Fruit fly (Drosophila melanogaster) whole organism, embryonic: ENCODE data around the gene crm.

Experiments
- Abd-B ChIP-seq: fragments of 200-800 bp; sonication (Bioruptor generic); optimal IDR thresholded peaks from 2 replicates; lab custom pipeline; 2018; ENCODE audit warnings: missing biosample characterization, mild to moderate bottlenecking, missing genetic modification characterization, moderate library complexity
- Bgb ChIP-seq: fragments of 200-800 bp; sonication (Bioruptor generic); IDR thresholded peaks from 2 replicates; pipeline ENCODE4 v1.3.6; 2022; ENCODE audit warnings: missing biosample characterization, missing genetic modification characterization; ENCODE audit not compliant: partially characterized antibody
- C15 ChIP-seq: fragments of 200-800 bp; sonication (Bioruptor generic); IDR thresholded peaks from 3 replicates; pipeline ENCODE4 v1.3.6; 2022; ENCODE audit warnings: missing biosample characterization, missing genetic modification characterization
- CG10565 ChIP-seq: fragments of 200-800 bp; sonication (Bioruptor generic); optimal IDR thresholded peaks from 3 replicates; lab custom pipeline; 2016; ENCODE audit warnings: missing biosample characterization, mild to moderate bottlenecking, missing genetic modification characterization
- CG11695 ChIP-seq: fragments of 200-800 bp; sonication (Bioruptor generic); IDR thresholded peaks from 3 replicates; pipeline ENCODE4 v1.3.6; 2022; ENCODE audit warnings: missing biosample characterization, missing genetic modification characterization
- CG13424 ChIP-seq: fragments of 200-800 bp; sonication (Bioruptor generic); optimal IDR thresholded peaks from 2 replicates; lab custom pipeline; 2019; ENCODE audit warnings: missing biosample characterization, mild to moderate bottlenecking, missing genetic modification characterization, moderate library complexity
- CG14860 ChIP-seq: fragments of 200-800 bp; sonication (Bioruptor generic); IDR thresholded peaks from 3 replicates; pipeline ENCODE4 v1.3.6; 2022; ENCODE audit warnings: missing biosample characterization, missing genetic modification characterization; ENCODE audit not compliant: partially characterized antibody
- CG15514 ChIP-seq: fragments of 200-800 bp; sonication (Bioruptor generic); optimal IDR thresholded peaks from 3 replicates; lab custom pipeline; 2017; ENCODE audit warnings: missing biosample characterization, missing genetic modification characterization, mild to moderate bottlenecking, moderate library complexity, missing genetic modification reagents
- CG18262 ChIP-seq: fragments of 200-800 bp; optimal IDR thresholded peaks from 3 replicates; lab custom pipeline; 2019; ENCODE audit warnings: missing biosample characterization, mild to moderate bottlenecking, missing genetic modification characterization, moderate library complexity
- CG2129 ChIP-seq: fragments of 200-800 bp; sonication (Bioruptor generic); IDR thresholded peaks from 2 replicates; pipeline ENCODE4 v1.3.6; 2022; ENCODE audit warnings: missing biosample characterization, missing genetic modification characterization; ENCODE audit not compliant: partially characterized antibody
- CG34224 ChIP-seq: fragments of 200-800 bp; sonication (Bioruptor generic); IDR thresholded peaks from 3 replicates; pipeline ENCODE4 v1.3.6; 2022; ENCODE audit warnings: missing biosample characterization, missing genetic modification characterization; ENCODE audit not compliant: partially characterized antibody
- CG6683 ChIP-seq: fragments of 200-800 bp; sonication (Bioruptor generic); optimal IDR thresholded peaks from 2 replicates; lab custom pipeline; 2017; ENCODE audit warnings: missing biosample characterization, mild to moderate bottlenecking, missing genetic modification characterization, missing genetic modification reagents
- CG8281 ChIP-seq: fragments of 200-800 bp; sonication (Bioruptor generic); optimal IDR thresholded peaks from 2 replicates; lab custom pipeline; 2018; ENCODE audit warnings: missing biosample characterization, mild to moderate bottlenecking, missing genetic modification characterization, moderate library complexity
- CG9215 ChIP-seq: fragments of 200-800 bp; sonication (Bioruptor generic); IDR thresholded peaks from 2 replicates; pipeline ENCODE4 v1.3.6; 2022; ENCODE audit warnings: missing biosample characterization, missing genetic modification characterization
- Dll ChIP-seq: fragments of 200-800 bp; sonication (Bioruptor generic); IDR thresholded peaks from 4 replicates; pipeline ENCODE4 v1.3.6; 2022; ENCODE audit warnings: missing biosample characterization, missing genetic modification characterization; ENCODE audit not compliant: partially characterized antibody
- Dp ChIP-seq: fragments of 200-800 bp; sonication (Bioruptor generic); optimal IDR thresholded peaks from 2 replicates; lab custom pipeline; 2018; ENCODE audit warnings: missing biosample characterization, mild to moderate bottlenecking, missing genetic modification characterization, moderate library complexity
- Drgx ChIP-seq: fragments of 200-800 bp; sonication (Bioruptor generic); IDR thresholded peaks from 2 replicates; pipeline ENCODE4 v1.3.6; 2022; ENCODE audit warnings: missing biosample characterization, missing genetic modification characterization
- E2f1 ChIP-seq: fragments of 200-800 bp; sonication (Bioruptor generic); IDR thresholded peaks from 2 replicates; pipeline ENCODE4 v1.3.6; 2022; ENCODE audit warnings: missing biosample characterization, missing genetic modification characterization
- Ets65A ChIP-seq: fragments of 200-800 bp; sonication (Bioruptor generic); peaks from one replicate; lab custom pipeline; 2016; ENCODE audit warnings: missing biosample characterization, missing genetic modification characterization
- HLH4C ChIP-seq: fragments of 200-800 bp; sonication (Bioruptor generic); IDR thresholded peaks from 3 replicates; pipeline ENCODE4 v1.3.6; 2022; ENCODE audit warnings: missing biosample characterization, missing genetic modification characterization; ENCODE audit not compliant: partially characterized antibody
- Hr51 ChIP-seq, 2 experiments: fragments of 200-800 bp; sonication (Bioruptor generic); optimal IDR thresholded peaks; 2 replicates in 1 of 2; 3 replicates in 1 of 2; lab custom pipeline; 2016 to 2018; ENCODE audit warnings: missing biosample characterization in 2 of 2, missing genetic modification characterization in 2 of 2, mild to moderate bottlenecking in 1 of 2, moderate library complexity in 1 of 2
- MBD-R2 ChIP-seq: fragments of 200-800 bp; sonication (Bioruptor generic); IDR thresholded peaks from 2 replicates; pipeline ENCODE4 v1.3.6; 2022; ENCODE audit warnings: missing biosample characterization, missing genetic modification characterization
- Med ChIP-seq: fragments of 200-800 bp; sonication (Bioruptor generic); peaks from one replicate; lab custom pipeline; 2016; ENCODE audit warnings: missing biosample characterization, missing genetic modification characterization, mild to moderate bottlenecking, inconsistent platforms, moderate library complexity
- Sin3A ChIP-seq: fragments of >200 bp; optimal IDR thresholded peaks from 2 replicates; lab custom pipeline; 2018
- YL-1 ChIP-seq: fragments of 200-800 bp; sonication (Bioruptor generic); optimal IDR thresholded peaks from 3 replicates; lab custom pipeline; 2017; ENCODE audit warnings: missing biosample characterization, mild to moderate bottlenecking, missing genetic modification characterization
- cad ChIP-seq: fragments of >200 bp; optimal IDR thresholded peaks from 2 replicates; lab custom pipeline; 2017; ENCODE audit warnings: missing biosample characterization, missing genetic modification characterization
- chinmo ChIP-seq: fragments of 200-800 bp; sonication (Bioruptor generic); IDR thresholded peaks from 4 replicates; pipeline ENCODE4 v1.3.6; 2022; ENCODE audit warnings: missing biosample characterization, missing genetic modification characterization; ENCODE audit not compliant: partially characterized antibody
- exex ChIP-seq: fragments of 200-800 bp; sonication (Bioruptor generic); optimal IDR thresholded peaks from 4 replicates; lab custom pipeline; 2018; ENCODE audit warnings: missing biosample characterization, mild to moderate bottlenecking, missing genetic modification characterization, moderate library complexity
- fu2 ChIP-seq: fragments of 200-800 bp; sonication (Bioruptor generic); optimal IDR thresholded peaks from 2 replicates; lab custom pipeline; 2016; ENCODE audit warnings: missing biosample characterization, missing genetic modification characterization
- hb ChIP-seq: fragments of 200-800 bp; sonication (Bioruptor generic); IDR thresholded peaks from 3 replicates; pipeline ENCODE4 v1.3.6; 2022; ENCODE audit warnings: missing biosample characterization, missing genetic modification characterization; ENCODE audit not compliant: partially characterized antibody
- hbn ChIP-seq: fragments of 200-800 bp; sonication (Bioruptor generic); IDR thresholded peaks from 2 replicates; pipeline ENCODE4 v1.3.6; 2022; ENCODE audit warnings: missing biosample characterization, missing genetic modification characterization; ENCODE audit not compliant: partially characterized antibody
- knrl ChIP-seq: fragments of 200-800 bp; sonication (Bioruptor generic); IDR thresholded peaks from 3 replicates; pipeline ENCODE4 v1.3.6; 2022; ENCODE audit warnings: missing biosample characterization, missing genetic modification characterization; ENCODE audit not compliant: partially characterized antibody
- mld ChIP-seq: fragments of 200-800 bp; sonication (Bioruptor generic); IDR thresholded peaks from 3 replicates; pipeline ENCODE4 v1.3.6; 2022; ENCODE audit warnings: missing biosample characterization, missing genetic modification characterization; ENCODE audit not compliant: partially characterized antibody
- nerfin-2 ChIP-seq: fragments of 200-800 bp; sonication (Bioruptor generic); IDR thresholded peaks from 2 replicates; pipeline ENCODE4 v1.3.6; 2022; ENCODE audit warnings: missing biosample characterization, missing genetic modification characterization; ENCODE audit not compliant: partially characterized antibody
- prd ChIP-seq, 3 experiments: fragments of >200 bp in 2 of 3; fragments of 200-800 bp in 1 of 3; sonication (Bioruptor generic) in 1 of 3; optimal IDR thresholded peaks in 2 of 3; IDR thresholded peaks in 1 of 3; 2 replicates in 2 of 3; 3 replicates in 1 of 3; pipeline versions ENCODE4 v1.3.6 to Lab custom; 2017 to 2022; ENCODE audit warnings: missing biosample characterization in 1 of 3, missing genetic modification characterization in 1 of 3
- repo ChIP-seq: fragments of 200-800 bp; sonication (Bioruptor generic); optimal IDR thresholded peaks from 2 replicates; lab custom pipeline; 2016; ENCODE audit warnings: missing biosample characterization, missing genetic modification characterization
- tap ChIP-seq: fragments of 200-800 bp; optimal IDR thresholded peaks from 3 replicates; lab custom pipeline; 2019; ENCODE audit warnings: missing biosample characterization, mild to moderate bottlenecking, missing genetic modification characterization, moderate library complexity
- trh ChIP-seq: fragments of 200-800 bp; sonication (Bioruptor generic); optimal IDR thresholded peaks from 2 replicates; lab custom pipeline; 2016; ENCODE audit warnings: missing biosample characterization, missing genetic modification characterization
- vnd ChIP-seq: fragments of 200-800 bp; sonication (Bioruptor generic); IDR thresholded peaks from 3 replicates; pipeline ENCODE4 v1.3.6; 2022; ENCODE audit warnings: missing biosample characterization, missing genetic modification characterization; ENCODE audit not compliant: partially characterized antibody

The crm gene

dm6 chrX:2698064-2698894, 40.3 kb downstream of the crm start, which contains the start of the genes Spg7 and Lint-O (continued):
- TF ChIP-seq chinmo (GFP tag; lab: Robert Waterston, UW): 0 out of 4 replicates have a peak, but pooled peaks have one; percentile 63
- no peak for TF ChIP-seq CG18262 (tag; lab: Kevin White, UChicago)
- no peak for TF ChIP-seq CG10565 (GFP tag; lab: Kevin White, UChicago)
- TF ChIP-seq nerfin-2 (GFP tag; lab: Robert Waterston, UW): peak; percentile 69
- no peak for TF ChIP-seq repo (GFP tag; lab: Kevin White, UChicago)
- TF ChIP-seq CG15514 (GFP tag; lab: Kevin White, UChicago): peak; percentile 45
- TF ChIP-seq Dll (GFP tag; lab: Robert Waterston, UW): peak; percentile 74; the same call in 3 of the 4 replicates
- TF ChIP-seq E2f1 (GFP tag; lab: Robert Waterston, UW): no peak
- peak; percentile 57; the same call in 1 of the 2 replicates for TF ChIP-seq MBD-R2 (GFP tag; lab: Robert Waterston, UW)
- TF ChIP-seq prd (optimal IDR thresholded peaks at IDR 0.05; lab: Kevin White, UChicago): no peak
- TF ChIP-seq prd (GFP tag; IDR thresholded peaks at IDR 0.05; lab: Robert Waterston, UW): no peak
- TF ChIP-seq Hr51 (GFP tag; optimal IDR thresholded peaks at IDR 0.05; lab: Kevin White, UChicago): no peak
- peak; percentile 23; the same call in 1 of the 2 replicates for TF ChIP-seq CG2129 (GFP tag; lab: Robert Waterston, UW)
- TF ChIP-seq hbn: peak; percentile 44; the same call in 1 of the 2 replicates
- peak; percentile 70; the same call in 2 of the 3 replicates for TF ChIP-seq HLH4C (GFP tag; lab: Robert Waterston, UW)
- TF ChIP-seq C15 (GFP tag; lab: Robert Waterston, UW): no peak
- peak; percentile 66 for TF ChIP-seq Dp (GFP tag; lab: Kevin White, UChicago)
- peak; percentile 75 for TF ChIP-seq Bgb
- TF ChIP-seq cad (GFP tag; lab: Kevin White, UChicago): no peak
- peak; percentile 73 for TF ChIP-seq vnd
- TF ChIP-seq YL-1: no peak
- no peak for TF ChIP-seq exex (tag; lab: Kevin White, UChicago)
- TF ChIP-seq CG11695: no peak
- TF ChIP-seq CG14860 (GFP tag; lab: Robert Waterston, UW): peak; percentile 36; the same call in 2 of the 3 replicates
- peak; percentile 66; the same call in 2 of the 3 replicates for TF ChIP-seq hb (GFP tag; lab: Robert Waterston, UW)
- peak; percentile 5 for TF ChIP-seq Sin3A (lab: Kevin White, UChicago)
- TF ChIP-seq tap (tag; lab: Kevin White, UChicago): no peak
- peak; percentile 65; the same call in 2 of the 3 replicates for TF ChIP-seq knrl (GFP tag; lab: Robert Waterston, UW)
- no peak for TF ChIP-seq fu2
- TF ChIP-seq mld: 0 out of 3 replicates have a peak, but pooled peaks have one; percentile 34
- TF ChIP-seq, all 482 proteins: peak for 42

- TF ChIP-seq CG6683 (GFP tag; lab: Kevin White, UChicago) (no peak), CG13424 (tag; lab: Kevin White, UChicago) (no peak)
Measured at dm6 chrX:2693786-2694185, 44.8 kb downstream of the crm start, which contains the start of gene dyw. Gene dyw, minus strand, starts transcription at chrX:2693886.

- TF ChIP-seq Ets65A (GFP tag; lab: Kevin White, UChicago) (peak; percentile 14), CG9215 (GFP tag; lab: Robert Waterston, UW) (no peak), trh (no peak), Abd-B (GFP tag; lab: Kevin White, UChicago) (no peak), Dp (GFP tag; lab: Kevin White, UChicago) (no peak), CG8281 (tag; lab: Kevin White, UChicago) (no peak), Med (peak; percentile 46), CG34224 (no peak), Drgx (no peak), CG15514 (GFP tag; lab: Kevin White, UChicago) (peak; percentile 95)
Measured at dm6 chrX:2690376-2690775, 48.2 kb downstream of the crm start.
